ENCODE assay signal across 2 worm cellular contexts in genomic region chrIV:3038740-3039139, ce11.
TF ChIP-seq lines count a peak whose summit lies in the region.

No protein-coding gene starts in this region.

TF ChIP-seq in whole organism, L4 larva, 104 proteins besides CTCF, POLR2A, EP300 and RAD21:
- TF ChIP-seq set-16 (GFP tag; IDR thresholded peaks at IDR 0.05; lab: Robert Waterston, UW) (peak; percentile 90), nhr-41 (GFP tag; IDR thresholded peaks at IDR 0.05; lab: Robert Waterston, UW) (no peak), Y5F2A.4 (GFP tag; optimal IDR thresholded peaks at IDR 0.05; lab: Kevin White, UChicago) (no peak), fos-1 (tag; optimal IDR thresholded peaks at IDR 0.05; lab: Kevin White, UChicago) (no peak)

TF ChIP-seq in whole organism, young adult, 124 proteins besides CTCF, POLR2A, EP300 and RAD21:
- TF ChIP-seq ceh-40 (GFP tag; IDR thresholded peaks at IDR 0.05; lab: Robert Waterston, UW) (no peak), zfh-2 (GFP tag; conservative IDR thresholded peaks at IDR 0.05; lab: Robert Waterston, UW) (peak; percentile 86), nfyb-1 (GFP tag; IDR thresholded peaks at IDR 0.05; lab: Robert Waterston, UW) (0 out of 2 replicates have a peak, but pooled peaks have one; percentile 10), egrh-3 (GFP tag; IDR thresholded peaks at IDR 0.05; lab: Robert Waterston, UW) (peak; percentile 65), F22D6.2 (tag; optimal IDR thresholded peaks at IDR 0.05; lab: Kevin White, UChicago) (no peak)
TF ChIP-seq in whole organism, young adult: peak in this region for 3.
